Fruit fly (Drosophila melanogaster): Measurements from ENCODE around the gene CG11226.

The CG11226 gene

DNA sequence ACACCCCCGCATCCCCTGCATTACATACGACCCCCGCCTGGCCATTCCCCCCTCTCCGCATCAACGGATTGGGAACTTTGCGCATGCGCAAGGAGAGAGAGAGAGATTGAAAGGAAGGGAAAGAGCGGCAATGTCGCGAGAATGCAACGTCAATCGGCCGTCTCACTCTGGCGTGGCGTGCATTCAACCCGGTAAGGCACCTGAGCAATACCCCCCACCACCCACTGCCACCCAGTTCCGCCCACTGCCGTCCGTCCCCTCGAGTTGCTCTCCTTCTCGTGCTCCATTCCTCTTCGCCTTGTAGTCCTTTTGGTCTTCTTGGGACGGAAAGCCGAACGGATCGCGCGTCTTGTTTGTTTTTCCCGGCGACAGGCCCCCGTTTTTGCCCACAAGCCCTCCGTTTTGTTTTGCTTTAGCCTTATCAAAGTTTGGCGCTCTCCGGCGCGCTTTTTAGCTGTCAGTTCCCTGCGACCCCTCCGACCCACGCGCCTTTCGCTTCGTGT lies 2.9 kb downstream of the CG11226 start (continued):
- TF ChIP-seq grau (tag; optimal IDR thresholded peaks at IDR 0.05) (no peak), CG1832 (GFP tag; optimal IDR thresholded peaks at IDR 0.05) (peak; percentile 20), Sin3A (optimal IDR thresholded peaks at IDR 0.05) (no peak), Jarid2 (GFP tag; optimal IDR thresholded peaks at IDR 0.05) (no peak), CG8924 (tag; optimal IDR thresholded peaks at IDR 0.05) (no peak), Lim3 (GFP tag; IDR thresholded peaks at IDR 0.05) (no peak), esg (GFP tag; conservative IDR thresholded peaks at IDR 0.05) (no peak), CG32532 (GFP tag; IDR thresholded peaks at IDR 0.05) (0 out of 2 replicates have a peak, but pooled peaks have one; percentile 4), tin (GFP tag; optimal IDR thresholded peaks at IDR 0.05) (no peak), vvl (GFP tag; IDR thresholded peaks at IDR 0.05) (no peak), Hr51 (GFP tag; optimal IDR thresholded peaks at IDR 0.05) (no peak), dm (GFP tag; optimal IDR thresholded peaks at IDR 0.05) (no peak), sug (tag; optimal IDR thresholded peaks at IDR 0.05) (no peak), gcm (GFP tag; optimal IDR thresholded peaks at IDR 0.05) (no peak), CG10543 (GFP tag; optimal IDR thresholded peaks at IDR 0.05) (no peak), Ssrp (tag; optimal IDR thresholded peaks at IDR 0.05) (no peak), cas (GFP tag; IDR thresholded peaks at IDR 0.05) (no peak), CG10321 (GFP tag; IDR thresholded peaks at IDR 0.05) (0 out of 2 replicates have a peak, but pooled peaks have one; percentile 33), mirr (GFP tag; optimal IDR thresholded peaks at IDR 0.05) (no peak), schlank (tag; optimal IDR thresholded peaks at IDR 0.05) (no peak), fd64A (GFP tag; optimal IDR thresholded peaks at IDR 0.05) (no peak), CG4328 (GFP tag; optimal IDR thresholded peaks at IDR 0.05) (no peak), CG8359 (GFP tag; optimal IDR thresholded peaks at IDR 0.05; ENCODE audit: borderline replicate concordance) (no peak), CG7928 (GFP tag; optimal IDR thresholded peaks at IDR 0.05) (no peak), CG17802 (tag; optimal IDR thresholded peaks at IDR 0.05) (no peak), H15 (GFP tag; IDR thresholded peaks at IDR 0.05) (no peak), Fer3 (tag; optimal IDR thresholded peaks at IDR 0.05) (no peak), CG7372 (GFP tag; IDR thresholded peaks at IDR 0.05) (no peak), NC2β (GFP tag; optimal IDR thresholded peaks at IDR 0.05) (no peak), MESR4 (GFP tag; optimal IDR thresholded peaks at IDR 0.05) (no peak), CG13424 (tag; optimal IDR thresholded peaks at IDR 0.05) (no peak), CG18619 (GFP tag; optimal IDR thresholded peaks at IDR 0.05) (no peak), wor (GFP tag; IDR thresholded peaks at IDR 0.05) (no peak), tio (GFP tag; optimal IDR thresholded peaks at IDR 0.05) (no peak), CG32772 (GFP tag; IDR thresholded peaks at IDR 0.05) (no peak), CG13894 (tag; optimal IDR thresholded peaks at IDR 0.05) (no peak), CG15514 (GFP tag; optimal IDR thresholded peaks at IDR 0.05) (no peak), CG11085 (GFP tag; IDR thresholded peaks at IDR 0.05) (no peak), bbx (GFP tag; IDR thresholded peaks at IDR 0.05; ENCODE audit: partially characterized antibody) (no peak), CG14014 (GFP tag; IDR thresholded peaks at IDR 0.05) (no peak), Bteb2 (GFP tag; optimal IDR thresholded peaks at IDR 0.05) (no peak), Meics (GFP tag; optimal IDR thresholded peaks at IDR 0.05) (no peak), slp2 (GFP tag; optimal IDR thresholded peaks at IDR 0.05) (no peak), Dp (GFP tag; optimal IDR thresholded peaks at IDR 0.05) (no peak), CG1602 (GFP tag; optimal IDR thresholded peaks at IDR 0.05) (no peak), Usf (GFP tag; optimal IDR thresholded peaks at IDR 0.05) (no peak), CG17186 (GFP tag; optimal IDR thresholded peaks at IDR 0.05) (no peak), tll (GFP tag; optimal IDR thresholded peaks at IDR 0.05) (no peak), inv (GFP tag; IDR thresholded peaks at IDR 0.05; ENCODE audit: partially characterized antibody) (no peak), CG10366 (GFP tag; IDR thresholded peaks at IDR 0.05) (no peak), lbe (GFP tag; optimal IDR thresholded peaks at IDR 0.05) (peak; percentile 45)

Data from whole organism, embryonic.